Worm (Caenorhabditis elegans): ENCODE results near the gene F38B6.7.

- TF ChIP-seq snpc-4 (tag; optimal IDR thresholded peaks at IDR 0.05) = no peak
- TF ChIP-seq ztf-11 (tag; optimal IDR thresholded peaks at IDR 0.05) = no peak
- no peak for TF ChIP-seq egl-27 (tag; optimal IDR thresholded peaks at IDR 0.05)
- TF ChIP-seq crh-2 (tag; optimal IDR thresholded peaks at IDR 0.05) = no peak
- TF ChIP-seq R02D3.7 (tag; optimal IDR thresholded peaks at IDR 0.05) = no peak
- no peak for TF ChIP-seq lin-11 (tag; optimal IDR thresholded peaks at IDR 0.05)
- TF ChIP-seq elt-3 (tag; optimal IDR thresholded peaks at IDR 0.05) = no peak
- TF ChIP-seq fos-1 (tag; optimal IDR thresholded peaks at IDR 0.05) = no peak
- TF ChIP-seq nhr-237 (tag; optimal IDR thresholded peaks at IDR 0.05) = no peak
Observed at ce11 chrX:6738535-6738934, 40.4 kb upstream of the F38B6.7 start.

Measured in whole organism, L2 larva.